Worm (Caenorhabditis elegans) whole organism, L3 larva: ENCODE results near the gene C29F9.12.

Source experiments
- ZK546.5 ChIP-seq: sonication (generic microtip); optimal IDR thresholded peaks from 2 replicates; lab custom pipeline; 2017; ENCODE audit warnings: missing biosample characterization, missing genetic modification characterization
- ama-1 ChIP-seq: fragments of 150-350 bp; optimal IDR thresholded peaks from 2 replicates; lab custom pipeline; 2018
- ceh-16 ChIP-seq: sonication (generic microtip); optimal IDR thresholded peaks from 2 replicates; lab custom pipeline; 2017; ENCODE audit warnings: missing biosample characterization, missing genetic modification characterization
- ceh-28 ChIP-seq: fragments of 150-350 bp; optimal IDR thresholded peaks from 2 replicates; lab custom pipeline; 2014; ENCODE audit warnings: missing biosample characterization, missing genetic modification reagents, missing genetic modification characterization
- ceh-82 ChIP-seq: fragments of 150-350 bp; optimal IDR thresholded peaks from 2 replicates; lab custom pipeline; 2014; ENCODE audit warnings: missing biosample characterization, missing genetic modification characterization
- ceh-9 ChIP-seq: sonication (generic microtip); optimal IDR thresholded peaks from 2 replicates; lab custom pipeline; 2018; ENCODE audit warnings: missing biosample characterization, missing genetic modification characterization
- daf-12 ChIP-seq: fragments of 150-350 bp; optimal IDR thresholded peaks from 2 replicates; lab custom pipeline; 2014; ENCODE audit warnings: missing biosample characterization, missing genetic modification reagents, missing genetic modification characterization
- egl-5 ChIP-seq: fragments of 150-350 bp; optimal IDR thresholded peaks from 2 replicates; lab custom pipeline; 2017; ENCODE audit warnings: missing biosample characterization, missing genetic modification reagents, missing genetic modification characterization, inconsistent platforms
- elt-2 ChIP-seq: sonication (generic microtip); optimal IDR thresholded peaks from 2 replicates; lab custom pipeline; 2016; ENCODE audit warnings: missing genetic modification reagents, mild to moderate bottlenecking, missing genetic modification characterization, missing compliant biosample characterization
- elt-3 ChIP-seq, 3 experiments: fragments of 150-350 bp in 1 of 3; sonication (generic microtip) in 2 of 3; optimal IDR thresholded peaks; 2 replicates in 2 of 3; 4 replicates in 1 of 3; lab custom pipeline; 2014 to 2017; ENCODE audit warnings: missing biosample characterization in 3 of 3, missing genetic modification characterization in 3 of 3
- eor-1 ChIP-seq, 2 experiments: fragments of 150-350 bp; optimal IDR thresholded peaks; 2 replicates each; lab custom pipeline; 2014 to 2018; ENCODE audit warnings: missing biosample characterization in 2 of 2, missing genetic modification characterization in 2 of 2
- fkh-10 ChIP-seq: sonication (generic microtip); optimal IDR thresholded peaks from 2 replicates; lab custom pipeline; 2017; ENCODE audit warnings: missing biosample characterization, missing genetic modification reagents, missing genetic modification characterization
- fos-1 ChIP-seq: fragments of 150-350 bp; optimal IDR thresholded peaks from 2 replicates; lab custom pipeline; 2014; ENCODE audit warnings: missing biosample characterization, missing genetic modification characterization
- hmg-11 ChIP-seq: sonication (generic microtip); optimal IDR thresholded peaks from 2 replicates; lab custom pipeline; 2016; ENCODE audit warnings: missing genetic modification characterization, missing compliant biosample characterization
- jun-1 ChIP-seq: fragments of 150-350 bp; optimal IDR thresholded peaks from 2 replicates; lab custom pipeline; 2014; ENCODE audit warnings: missing biosample characterization, missing genetic modification reagents, missing genetic modification characterization
- lin-15B ChIP-seq: fragments of 150-350 bp; optimal IDR thresholded peaks from 2 replicates; lab custom pipeline; 2014; ENCODE audit warnings: missing biosample characterization, missing genetic modification characterization
- lin-39 ChIP-seq: fragments of 150-350 bp; optimal IDR thresholded peaks from 2 replicates; lab custom pipeline; 2018; ENCODE audit warnings: missing biosample characterization, missing genetic modification reagents, missing genetic modification characterization
- mdl-1 ChIP-seq: fragments of 150-350 bp; optimal IDR thresholded peaks from 2 replicates; lab custom pipeline; 2014; ENCODE audit warnings: missing biosample characterization, missing genetic modification characterization
- mml-1 ChIP-seq: fragments of 150-350 bp; sonication (generic microtip); optimal IDR thresholded peaks from 3 replicates; lab custom pipeline; 2014; ENCODE audit warnings: missing biosample characterization, missing genetic modification characterization
- nfya-1 ChIP-seq: sonication (generic microtip); optimal IDR thresholded peaks from 2 replicates; lab custom pipeline; 2017; ENCODE audit warnings: missing genetic modification characterization, mild to moderate bottlenecking, missing compliant biosample characterization, antibody characterized with exemption, moderate library complexity; ENCODE audit not compliant: insufficient read depth
- nhr-11 ChIP-seq: fragments of 150-350 bp; optimal IDR thresholded peaks from 2 replicates; lab custom pipeline; 2014; ENCODE audit warnings: missing biosample characterization, missing genetic modification characterization
- nhr-12 ChIP-seq: fragments of 150-350 bp; optimal IDR thresholded peaks from 2 replicates; lab custom pipeline; 2014; ENCODE audit warnings: missing biosample characterization, missing genetic modification characterization
- nhr-23 ChIP-seq: fragments of 150-350 bp; optimal IDR thresholded peaks from 2 replicates; lab custom pipeline; 2014; ENCODE audit warnings: missing biosample characterization, missing genetic modification reagents, missing genetic modification characterization
- nhr-237 ChIP-seq: fragments of 150-350 bp; optimal IDR thresholded peaks from 2 replicates; lab custom pipeline; 2014; ENCODE audit warnings: missing biosample characterization, missing genetic modification characterization
- nhr-25 ChIP-seq: sonication (generic microtip); optimal IDR thresholded peaks from 2 replicates; lab custom pipeline; 2017; ENCODE audit warnings: missing biosample characterization, missing genetic modification characterization
- nhr-28 ChIP-seq: fragments of 150-350 bp; optimal IDR thresholded peaks from 2 replicates; lab custom pipeline; 2014; ENCODE audit warnings: missing biosample characterization, missing genetic modification characterization
- nhr-43 ChIP-seq: sonication (generic microtip); optimal IDR thresholded peaks from 2 replicates; lab custom pipeline; 2016; ENCODE audit warnings: mild to moderate bottlenecking, missing genetic modification characterization, missing compliant biosample characterization; ENCODE audit not compliant: poor library complexity, severe bottlenecking
- nhr-76 ChIP-seq: fragments of 150-350 bp; sonication (generic microtip); optimal IDR thresholded peaks from 5 replicates; lab custom pipeline; 2014; ENCODE audit warnings: missing biosample characterization, missing genetic modification characterization
- nhr-77 ChIP-seq: fragments of 150-350 bp; optimal IDR thresholded peaks from 2 replicates; lab custom pipeline; 2014; ENCODE audit warnings: missing biosample characterization, missing genetic modification characterization
- pha-4 ChIP-seq: fragments of 150-350 bp; optimal IDR thresholded peaks from 2 replicates; lab custom pipeline; 2014; ENCODE audit warnings: missing biosample characterization, missing genetic modification reagents, missing genetic modification characterization
- pqm-1 ChIP-seq: fragments of 150-350 bp; optimal IDR thresholded peaks from 2 replicates; lab custom pipeline; 2017; ENCODE audit warnings: missing biosample characterization, missing genetic modification characterization, inconsistent platforms
- snpc-4 ChIP-seq: fragments of 150-350 bp; optimal IDR thresholded peaks from 2 replicates; lab custom pipeline; 2014; ENCODE audit warnings: missing biosample characterization, missing genetic modification characterization
- tbx-2 ChIP-seq: sonication (generic microtip); optimal IDR thresholded peaks from 2 replicates; lab custom pipeline; 2016; ENCODE audit warnings: mild to moderate bottlenecking, missing genetic modification characterization, missing compliant biosample characterization
- unc-39 ChIP-seq: sonication (generic microtip); optimal IDR thresholded peaks from 4 replicates; lab custom pipeline; 2017; ENCODE audit warnings: missing biosample characterization, missing genetic modification characterization
- unc-62 ChIP-seq: fragments of 150-350 bp; sonication (generic microtip); optimal IDR thresholded peaks from 4 replicates; lab custom pipeline; 2014; ENCODE audit warnings: missing biosample characterization, missing genetic modification reagents, missing genetic modification characterization
- ztf-11 ChIP-seq: fragments of 150-350 bp; optimal IDR thresholded peaks from 2 replicates; lab custom pipeline; 2014; ENCODE audit warnings: missing biosample characterization, missing genetic modification characterization
- ztf-4 ChIP-seq: fragments of 150-350 bp; optimal IDR thresholded peaks from 2 replicates; lab custom pipeline; 2014; ENCODE audit warnings: missing biosample characterization, missing genetic modification characterization

C29F9.12 gene

DNA sequence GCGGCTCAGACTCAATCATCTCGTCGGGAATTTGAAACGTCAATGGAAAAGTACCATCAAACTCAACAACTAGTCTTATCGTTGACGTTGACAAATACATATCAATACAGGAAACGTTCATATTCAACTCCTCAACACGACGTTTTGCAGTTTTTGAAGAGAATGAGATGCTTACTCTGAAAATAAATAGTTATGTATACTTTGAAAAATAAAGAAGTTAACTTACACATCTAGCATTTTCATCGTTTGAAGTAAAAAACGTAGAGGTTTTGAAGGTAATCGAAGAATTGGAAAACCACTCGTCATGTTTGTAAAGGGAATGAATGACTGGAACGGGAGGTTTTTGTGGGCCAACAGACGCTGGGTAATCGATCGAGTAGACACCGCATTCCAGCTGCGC, 19.1 kb upstream of the C29F9.12 start, which contains the start of gene fbxb-81:
TSS of gene fbxb-81 (minus strand) at position 314 of the 400 bp plus-strand sequence.
- no peak for TF ChIP-seq ZK546.5 (tag; lab: Kevin White, UChicago)
- no peak for TF ChIP-seq elt-2
- TF ChIP-seq mdl-1 (tag; lab: Kevin White, UChicago): no peak
- no peak for TF ChIP-seq ceh-28 (tag; lab: Kevin White, UChicago)
- no peak for TF ChIP-seq daf-12 (tag; lab: Kevin White, UChicago)
- TF ChIP-seq elt-3 (tag; optimal IDR thresholded peaks at IDR 0.05; lab: Kevin White, UChicago): no peak

DNA sequence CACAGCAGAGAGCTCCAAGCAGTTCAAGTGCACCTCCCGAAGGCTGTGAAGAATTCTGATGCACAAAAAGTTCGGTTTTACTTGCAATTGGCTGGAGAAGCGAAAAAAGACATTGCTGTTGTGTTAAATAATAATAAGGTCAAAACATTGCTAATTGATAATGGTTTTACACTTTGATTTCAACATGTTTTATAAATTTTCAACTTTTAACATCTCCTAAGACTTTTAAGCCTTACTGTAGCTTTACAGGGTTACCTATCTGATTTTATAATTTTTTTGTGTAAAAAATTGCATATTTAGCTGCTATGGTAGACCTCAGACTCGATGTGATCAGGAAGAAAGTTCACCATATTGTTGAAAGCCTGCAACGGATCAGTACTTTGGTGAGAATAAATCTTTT, 12.4 kb upstream of the C29F9.12 start, which contains the start of gene pals-25:
TSS of gene pals-25 (plus strand) at position 301 of the 400 bp plus-strand sequence.
- TF ChIP-seq ZK546.5 (tag; lab: Kevin White, UChicago): no peak

DNA sequence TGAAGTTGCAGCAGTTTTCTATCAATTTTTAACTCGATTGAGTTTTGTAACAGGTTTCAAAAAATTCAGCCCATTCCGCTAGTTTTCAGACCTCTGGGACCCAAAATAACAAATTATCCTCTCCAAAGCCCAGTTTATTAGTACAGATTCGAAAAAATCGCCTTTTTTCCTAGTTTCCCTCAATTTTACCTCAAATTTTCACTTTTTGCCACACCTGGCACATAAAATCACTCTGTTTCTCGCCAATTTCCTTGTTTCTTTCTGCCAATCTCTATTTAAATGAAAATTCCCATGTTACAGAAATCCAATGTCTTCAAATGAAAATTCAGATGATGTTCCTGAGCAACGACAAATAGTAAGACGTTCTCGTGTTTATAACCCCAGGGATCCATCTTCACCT, 10.3 kb upstream of the C29F9.12 start, which contains the start of gene pals-22:
TSS of gene pals-22 (plus strand) at position 301 of the 400 bp plus-strand sequence.
- no peak for TF ChIP-seq ZK546.5 (tag; lab: Kevin White, UChicago)
- TF ChIP-seq nhr-12 (tag; lab: Kevin White, UChicago): no peak

DNA sequence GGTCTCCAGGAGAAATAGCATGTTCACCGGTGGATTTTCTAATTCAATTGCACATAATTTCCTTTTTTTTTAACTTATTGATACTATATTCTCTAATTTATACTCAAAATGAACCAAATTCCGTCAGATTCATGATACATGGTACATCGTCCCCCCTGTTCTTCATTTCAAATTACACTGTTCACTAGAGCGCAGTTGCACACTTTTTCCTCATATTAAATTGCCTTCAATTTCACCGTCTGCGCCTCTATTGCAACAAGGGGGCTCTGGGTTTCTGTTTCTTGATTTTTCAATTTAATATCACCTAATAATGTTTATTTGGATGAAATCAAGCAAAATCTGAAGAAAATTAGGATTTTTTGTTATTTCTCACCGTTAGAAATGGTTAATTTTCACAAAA, 9.8 kb upstream of the C29F9.12 start:
- TF ChIP-seq nfya-1 (tag; lab: Kevin White, UChicago): peak; percentile 70
- no peak for TF ChIP-seq nhr-12 (tag; lab: Kevin White, UChicago)
- no peak for TF ChIP-seq pqm-1 (tag; lab: Kevin White, UChicago)
- no peak for TF ChIP-seq ceh-28 (tag; lab: Kevin White, UChicago)
- TF ChIP-seq ztf-11 (tag; lab: Kevin White, UChicago): no peak
- TF ChIP-seq nhr-237 (tag; lab: Kevin White, UChicago): no peak
- no peak for TF ChIP-seq daf-12 (tag; lab: Kevin White, UChicago)
- no peak for TF ChIP-seq eor-1 (tag; optimal IDR thresholded peaks at IDR 0.05; lab: Kevin White, UChicago)
- no peak for TF ChIP-seq unc-62 (GFP tag; lab: Kevin White, UChicago)
- TF ChIP-seq tbx-2 (tag; lab: Kevin White, UChicago): no peak
- TF ChIP-seq ama-1 (lab: Kevin White, UChicago): no peak
- no peak for TF ChIP-seq ztf-4 (tag; lab: Kevin White, UChicago)
- no peak for TF ChIP-seq nhr-76 (tag; lab: Kevin White, UChicago)
- TF ChIP-seq mml-1 (tag; lab: Kevin White, UChicago): no peak
- TF ChIP-seq pha-4 (tag; lab: Kevin White, UChicago): peak; percentile 82
- no peak for TF ChIP-seq ceh-82 (tag; lab: Kevin White, UChicago)
- no peak for TF ChIP-seq unc-39 (tag; lab: Kevin White, UChicago)
- peak; percentile 77 for TF ChIP-seq lin-15B (tag; lab: Kevin White, UChicago)
- TF ChIP-seq jun-1 (tag; lab: Kevin White, UChicago): peak; percentile 13
- peak; percentile 55 for TF ChIP-seq snpc-4
- TF ChIP-seq egl-5 (tag; lab: Kevin White, UChicago): peak; percentile 71
- peak; percentile 18 for TF ChIP-seq hmg-11 (tag; lab: Kevin White, UChicago)
- no peak for TF ChIP-seq nhr-43 (tag; lab: Kevin White, UChicago)
- TF ChIP-seq ceh-16: no peak
- TF ChIP-seq ceh-9 (tag; lab: Kevin White, UChicago): no peak
- TF ChIP-seq nhr-25 (tag; lab: Kevin White, UChicago): no peak
- TF ChIP-seq lin-39 (tag; lab: Kevin White, UChicago): peak; percentile 82
- peak; percentile 61 for TF ChIP-seq nhr-23
- TF ChIP-seq nhr-11 (tag; lab: Kevin White, UChicago): no peak
- TF ChIP-seq fkh-10 (GFP tag; lab: Kevin White, UChicago): peak; percentile 12
- no peak for TF ChIP-seq fos-1 (tag; lab: Kevin White, UChicago)
- no peak for TF ChIP-seq elt-3 (tag; optimal IDR thresholded peaks at IDR 0.05; lab: Kevin White, UChicago)
- peak; percentile 9 for TF ChIP-seq nhr-77
- no peak for TF ChIP-seq nhr-28 (tag; lab: Kevin White, UChicago)
- peak; percentile 33 for TF ChIP-seq elt-2
- TF ChIP-seq, all 47 proteins: peak for 12
